Worm (Caenorhabditis elegans): Measurements from ENCODE around the gene B0336.13.

ce11 chrIII:5720266-5721019 lies 26.6 kb downstream of the B0336.13 start:
- TF ChIP-seq ama-1 (optimal IDR thresholded peaks at IDR 0.05) (no peak), ceh-36 (tag; optimal IDR thresholded peaks at IDR 0.05) (no peak), tbx-37 (GFP tag; conservative IDR thresholded peaks at IDR 0.05) (no peak), hmbx-1 (tag; optimal IDR thresholded peaks at IDR 0.05) (no peak), ets-7 (tag; optimal IDR thresholded peaks at IDR 0.05) (no peak), flt-1 (GFP tag; IDR thresholded peaks at IDR 0.05) (no peak), hmg-4 (GFP tag; optimal IDR thresholded peaks at IDR 0.05) (peak; percentile 27), pes-1 (GFP tag; IDR thresholded peaks at IDR 0.05) (no peak), F13C5.2 (tag; optimal IDR thresholded peaks at IDR 0.05) (no peak), B0310.2 (tag; optimal IDR thresholded peaks at IDR 0.05) (no peak), scrt-1 (GFP tag; IDR thresholded peaks at IDR 0.05) (0 out of 2 replicates have a peak, but pooled peaks have one; percentile 9)
